Worm (Caenorhabditis elegans): ENCODE results near the gene cyp-35A3.

ce11 chrV:3976964-3977363 lies 45.4 kb upstream of the cyp-35A3 start, which contains the start of gene str-83:
- no peak for TF ChIP-seq ama-1 (optimal IDR thresholded peaks at IDR 0.05)
- no peak for TF ChIP-seq tbx-37 (GFP tag; conservative IDR thresholded peaks at IDR 0.05)
- no peak for TF ChIP-seq flt-1 (GFP tag; IDR thresholded peaks at IDR 0.05)
- no peak for TF ChIP-seq hmg-4 (GFP tag; optimal IDR thresholded peaks at IDR 0.05)
- TF ChIP-seq hnd-1 (tag; optimal IDR thresholded peaks at IDR 0.05), result no peak
- no peak for TF ChIP-seq pes-1 (GFP tag; IDR thresholded peaks at IDR 0.05)
- no peak for TF ChIP-seq sea-1 (GFP tag; conservative IDR thresholded peaks at IDR 0.05)
- no peak for TF ChIP-seq aly-1 (tag; optimal IDR thresholded peaks at IDR 0.05)
- TF ChIP-seq scrt-1 (GFP tag; IDR thresholded peaks at IDR 0.05), result no peak
- no peak for TF ChIP-seq ceh-36 (tag; optimal IDR thresholded peaks at IDR 0.05)
